Worm (Caenorhabditis elegans) whole organism, L4/young adult: Measurements from ENCODE around the gene pas-2.

Experiments
- W03F9.2 ChIP-seq: fragments of 150-350 bp; optimal IDR thresholded peaks from 2 replicates; lab custom pipeline; 2014; ENCODE audit warnings: missing biosample characterization, missing genetic modification characterization
- dao-5 ChIP-seq: sonication (generic microtip); optimal IDR thresholded peaks from 2 replicates; lab custom pipeline; 2016; ENCODE audit warnings: missing genotype, missing genetic modification characterization, moderate library complexity, missing compliant biosample characterization
- him-1 ChIP-seq: sonication (generic microtip); optimal IDR thresholded peaks from 2 replicates; lab custom pipeline; 2016; ENCODE audit warnings: missing genotype, missing genetic modification reagents, missing genetic modification characterization, missing compliant biosample characterization

pas-2 gene

DNA sequence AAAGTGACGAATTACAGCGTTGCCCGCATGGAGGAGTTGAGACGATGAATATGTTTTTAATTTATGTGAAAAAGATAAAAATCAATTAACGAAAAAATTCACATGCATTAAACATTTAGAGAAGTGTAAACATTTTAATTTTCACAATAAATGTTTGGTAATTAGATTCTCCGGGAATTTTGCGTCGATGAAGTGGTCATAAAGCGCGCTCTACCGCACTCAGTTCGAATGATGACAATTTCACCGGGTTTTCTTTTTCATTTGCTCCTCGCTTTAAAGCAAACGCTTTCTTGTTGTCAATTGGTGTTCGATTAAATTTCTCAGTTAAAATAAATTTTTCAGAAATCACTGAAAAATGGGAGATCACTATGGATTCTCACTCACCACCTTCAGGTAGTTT lies at the start of gene pas-2, which contains the start of gene D1054.1:
Gene pas-2 (plus strand): TSS at position 343 of the 400 bp plus-strand sequence.
Gene D1054.1 (minus strand): TSS at position 192 of the 400 bp plus-strand sequence.
- no peak for TF ChIP-seq dao-5 (tag; lab: Kevin White, UChicago)
- peak; percentile 48 for TF ChIP-seq W03F9.2 (tag; lab: Kevin White, UChicago)
- TF ChIP-seq him-1 (tag; lab: Kevin White, UChicago) = no peak

ce11 chrV:10720876-10721275 lies 49.3 kb upstream of the pas-2 start:
- TF ChIP-seq dao-5 (tag; lab: Kevin White, UChicago) (no peak), W03F9.2 (tag; lab: Kevin White, UChicago) (no peak)

DNA sequence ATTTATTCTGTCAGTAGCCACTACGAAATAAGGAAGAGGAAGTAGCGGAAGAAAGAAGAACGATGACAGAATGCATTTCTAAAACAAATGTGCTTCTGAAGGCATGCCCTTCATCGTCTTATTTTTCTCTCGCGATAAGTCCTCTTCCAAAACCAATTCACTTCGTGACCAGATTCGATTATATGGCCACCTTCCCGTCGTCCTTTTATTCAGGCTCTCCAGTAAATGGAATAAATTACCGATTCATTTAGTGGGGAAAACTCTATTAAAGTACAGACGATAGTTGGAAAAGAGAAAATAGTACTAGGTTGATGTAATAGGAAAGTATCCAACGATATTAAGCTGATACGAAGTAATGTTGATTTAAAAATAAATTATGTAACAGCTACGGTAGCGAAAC lies 48.9 kb upstream of the pas-2 start:
- TF ChIP-seq him-1 (tag; lab: Kevin White, UChicago) (no peak), dao-5 (tag; lab: Kevin White, UChicago) (no peak), W03F9.2 (tag; lab: Kevin White, UChicago) (no peak)

DNA sequence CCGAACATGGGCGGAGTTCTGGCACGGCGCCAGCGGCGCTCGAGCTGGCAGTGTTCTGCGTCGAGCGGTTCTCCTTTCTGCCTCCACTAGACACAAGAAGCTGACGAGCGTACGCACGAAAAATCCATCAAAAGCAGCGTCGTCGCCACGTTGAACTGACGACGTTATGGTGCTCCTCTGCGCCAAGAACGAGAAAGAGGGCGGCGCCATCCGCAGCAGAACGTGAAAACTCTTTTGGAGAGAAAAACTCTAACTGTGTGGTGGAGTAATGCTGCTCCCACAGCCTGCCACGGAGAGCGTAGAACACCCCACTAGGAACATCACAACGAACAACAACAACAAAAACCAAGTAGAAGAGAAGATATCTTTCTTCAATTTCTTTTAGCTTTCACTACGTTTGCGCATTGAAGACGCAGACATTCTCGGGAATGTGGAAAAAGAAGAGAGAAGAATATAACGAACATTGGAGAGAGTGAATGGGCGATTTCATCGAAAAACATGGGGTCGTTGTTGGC lies 48.2 kb upstream of the pas-2 start:
- peak; percentile 39 for TF ChIP-seq him-1 (tag; lab: Kevin White, UChicago)
- TF ChIP-seq W03F9.2 (tag; lab: Kevin White, UChicago) = no peak

- TF ChIP-seq him-1 (tag; lab: Kevin White, UChicago) (no peak), W03F9.2 (tag; lab: Kevin White, UChicago) (no peak), dao-5 (tag; lab: Kevin White, UChicago) (no peak)
These were observed 47.6 kb upstream of the pas-2 start for ce11 chrV:10722595-10722994.

DNA sequence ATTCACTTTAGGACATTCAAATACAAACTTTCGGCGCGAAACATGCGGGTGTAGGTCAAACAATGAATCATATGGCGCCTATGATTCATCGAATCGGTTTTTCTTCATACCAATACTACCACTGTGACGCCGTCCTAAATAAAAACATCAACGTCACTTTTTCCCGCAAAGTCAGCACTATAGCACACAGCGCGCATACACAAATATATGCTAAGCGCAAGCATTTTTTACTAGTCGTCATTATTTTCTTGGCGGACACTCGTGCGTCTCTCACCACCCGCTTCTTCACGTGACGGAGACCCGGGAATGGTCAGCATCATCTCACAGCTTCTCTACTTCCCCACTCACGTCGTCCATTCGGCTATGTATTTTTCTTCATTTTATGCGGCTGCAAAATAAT lies 47.0 kb upstream of the pas-2 start:
- TF ChIP-seq dao-5 (tag; lab: Kevin White, UChicago) = no peak
- TF ChIP-seq him-1 (tag; lab: Kevin White, UChicago) = no peak
- TF ChIP-seq W03F9.2 (tag; lab: Kevin White, UChicago) = no peak

- TF ChIP-seq him-1 (tag; lab: Kevin White, UChicago) (no peak), dao-5 (tag; lab: Kevin White, UChicago) (no peak), W03F9.2 (tag; lab: Kevin White, UChicago) (no peak)
These were observed 46.6 kb upstream of the pas-2 start for ce11 chrV:10723583-10723982.

- TF ChIP-seq dao-5 (tag; lab: Kevin White, UChicago) (no peak), him-1 (tag; lab: Kevin White, UChicago) (no peak), W03F9.2 (tag; lab: Kevin White, UChicago) (no peak)
These were observed 45.7 kb upstream of the pas-2 start for ce11 chrV:10724472-10724871.

- no peak for TF ChIP-seq dao-5 (tag; lab: Kevin White, UChicago)
- no peak for TF ChIP-seq W03F9.2 (tag; lab: Kevin White, UChicago)
- TF ChIP-seq him-1 (tag; lab: Kevin White, UChicago) = no peak
These were observed 44.7 kb upstream of the pas-2 start for ce11 chrV:10725424-10725951.

- TF ChIP-seq dao-5 (tag; lab: Kevin White, UChicago) = no peak
- TF ChIP-seq W03F9.2 (tag; lab: Kevin White, UChicago) = no peak
- TF ChIP-seq him-1 (tag; lab: Kevin White, UChicago) = no peak
These were observed 43.5 kb upstream of the pas-2 start for ce11 chrV:10726691-10727090.

ce11 chrV:10727651-10728050 lies 42.5 kb upstream of the pas-2 start:
- TF ChIP-seq him-1 (tag; lab: Kevin White, UChicago) = no peak
- no peak for TF ChIP-seq W03F9.2 (tag; lab: Kevin White, UChicago)
- TF ChIP-seq dao-5 (tag; lab: Kevin White, UChicago) = no peak

- TF ChIP-seq him-1 (tag; lab: Kevin White, UChicago) (no peak), dao-5 (tag; lab: Kevin White, UChicago) (no peak), W03F9.2 (tag; lab: Kevin White, UChicago) (no peak)
These were observed 40.7 kb upstream of the pas-2 start for ce11 chrV:10729456-10729904.

DNA sequence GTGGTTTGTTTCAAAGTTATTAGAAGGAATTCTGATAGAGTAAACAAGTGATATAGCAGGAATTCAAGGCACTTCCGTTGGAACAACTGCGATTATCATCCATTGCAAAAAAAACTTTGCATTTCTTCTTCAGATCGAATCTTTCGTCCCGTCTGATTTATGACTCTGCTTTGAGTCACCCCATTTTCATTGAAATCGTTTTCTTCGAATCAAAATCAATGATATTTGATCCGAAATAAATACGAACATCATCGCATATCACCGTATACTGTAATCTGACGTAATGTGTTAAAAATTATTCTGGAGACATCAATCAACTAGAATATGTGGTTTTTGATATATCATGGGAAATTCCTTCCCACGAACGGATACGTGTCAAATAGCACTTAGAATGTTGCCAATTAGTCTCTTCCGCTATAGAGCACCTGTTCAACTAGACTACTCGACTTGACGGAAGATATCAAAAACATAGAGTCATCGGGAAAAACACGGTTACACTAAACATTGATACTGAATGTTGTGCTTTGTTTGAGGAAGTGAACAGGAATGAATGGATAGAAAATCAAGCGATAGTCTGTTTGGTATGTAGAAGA lies 39.2 kb upstream of the pas-2 start:
- TF ChIP-seq W03F9.2 (tag; lab: Kevin White, UChicago) = no peak
- no peak for TF ChIP-seq dao-5 (tag; lab: Kevin White, UChicago)
- no peak for TF ChIP-seq him-1 (tag; lab: Kevin White, UChicago)

- TF ChIP-seq dao-5 (tag; lab: Kevin White, UChicago) (no peak), him-1 (tag; lab: Kevin White, UChicago) (no peak), W03F9.2 (tag; lab: Kevin White, UChicago) (no peak)
These were observed 38.1 kb upstream of the pas-2 start, which contains the start of gene T28B11.1 for ce11 chrV:10731989-10732472. Gene T28B11.1, minus strand, starts transcription at chrV:10732422.
